Worm (Caenorhabditis elegans): ENCODE data around the gene Y37D8A.19.

The Y37D8A.19 gene

ce11 chrIII:12920810-12921209 is 8.9 kb upstream of the Y37D8A.19 start:
- TF ChIP-seq unc-130 (GFP tag; optimal IDR thresholded peaks at IDR 0.05) = no peak
- no peak for TF ChIP-seq hlh-12 (tag; optimal IDR thresholded peaks at IDR 0.05)

ce11 chrIII:12925947-12926607 is 3.6 kb upstream of the Y37D8A.19 start, which contains the start of the genes npp-25 and mrps-10:
Gene npp-25 (minus strand): TSS chrIII:12925997.
Gene mrps-10 (plus strand): TSS chrIII:12926557.
- TF ChIP-seq lin-35 (GFP tag; optimal IDR thresholded peaks at IDR 0.05) = peak in 1 of 3 experiments; percentile 2
- TF ChIP-seq attf-5 (GFP tag; optimal IDR thresholded peaks at IDR 0.05) = peak; percentile 13
- TF ChIP-seq let-607 (tag; optimal IDR thresholded peaks at IDR 0.05) = no peak
- TF ChIP-seq snpc-4 (GFP tag; optimal IDR thresholded peaks at IDR 0.05) = no peak
- no peak for TF ChIP-seq snpc-4 (tag; optimal IDR thresholded peaks at IDR 0.05)
- TF ChIP-seq attf-3 (GFP tag; conservative IDR thresholded peaks at IDR 0.05) = no peak
- no peak for TF ChIP-seq F22D6.2 (tag; optimal IDR thresholded peaks at IDR 0.05)
- no peak for TF ChIP-seq ceh-79 (tag; optimal IDR thresholded peaks at IDR 0.05)
- no peak for TF ChIP-seq K11D2.4 (GFP tag; IDR thresholded peaks at IDR 0.05)
- peak; percentile 43 for TF ChIP-seq ztf-18 (tag; optimal IDR thresholded peaks at IDR 0.05)
- peak; percentile 8 for TF ChIP-seq lsl-1 (GFP tag; optimal IDR thresholded peaks at IDR 0.05)
- no peak for TF ChIP-seq him-1 (tag; optimal IDR thresholded peaks at IDR 0.05)

DNA sequence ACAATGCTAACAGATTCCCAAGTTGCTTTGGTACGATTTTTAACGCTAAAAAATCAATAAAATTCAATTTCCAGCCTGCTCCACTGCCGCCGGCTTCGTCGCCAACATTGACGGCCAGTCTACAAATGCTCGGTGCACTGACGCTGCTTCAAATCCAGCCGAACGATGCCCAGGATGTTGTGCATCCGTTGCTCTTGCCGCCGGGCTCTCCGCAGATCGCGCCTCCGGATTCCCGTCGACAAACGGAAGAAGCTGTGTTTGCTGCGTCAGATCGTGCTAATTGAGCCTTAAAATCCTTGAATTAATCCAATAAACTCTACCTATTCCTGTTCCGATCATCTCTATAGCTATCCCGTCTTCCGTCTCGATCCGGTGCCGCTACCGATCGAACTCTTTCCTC is 1.4 kb downstream of the Y37D8A.19 start:
- no peak for TF ChIP-seq Y56A3A.18 (GFP tag; IDR thresholded peaks at IDR 0.05)
- TF ChIP-seq egrh-3 (GFP tag; IDR thresholded peaks at IDR 0.05) = peak; percentile 30; the same call in 1 of the 2 replicates
- no peak for TF ChIP-seq Y53F4B.3 (GFP tag; IDR thresholded peaks at IDR 0.05)
- no peak for TF ChIP-seq atf-7 (tag; optimal IDR thresholded peaks at IDR 0.05)
- no peak for TF ChIP-seq lin-26 (GFP tag; IDR thresholded peaks at IDR 0.05)
- TF ChIP-seq him-1 (tag; optimal IDR thresholded peaks at IDR 0.05) = no peak
- TF ChIP-seq tlf-1 (GFP tag; optimal IDR thresholded peaks at IDR 0.05) = no peak
- TF ChIP-seq unc-62 (GFP tag; optimal IDR thresholded peaks at IDR 0.05) = no peak
- no peak for TF ChIP-seq dox-1 (GFP tag; IDR thresholded peaks at IDR 0.05)
- no peak for TF ChIP-seq chd-7 (tag; optimal IDR thresholded peaks at IDR 0.05)
- no peak for TF ChIP-seq ceh-40 (GFP tag; IDR thresholded peaks at IDR 0.05)
- TF ChIP-seq ceh-58 (GFP tag; IDR thresholded peaks at IDR 0.05) = no peak
- no peak for TF ChIP-seq nfya-2 (GFP tag; IDR thresholded peaks at IDR 0.05)
- TF ChIP-seq mcd-1 (GFP tag; IDR thresholded peaks at IDR 0.05) = 0 out of 2 replicates have a peak, but pooled peaks have one; percentile 11
- TF ChIP-seq madf-6 (GFP tag; IDR thresholded peaks at IDR 0.05) = 0 out of 2 replicates have a peak, but pooled peaks have one; percentile 21
- peak; percentile 95 for TF ChIP-seq zfh-2 (GFP tag; conservative IDR thresholded peaks at IDR 0.05)

DNA sequence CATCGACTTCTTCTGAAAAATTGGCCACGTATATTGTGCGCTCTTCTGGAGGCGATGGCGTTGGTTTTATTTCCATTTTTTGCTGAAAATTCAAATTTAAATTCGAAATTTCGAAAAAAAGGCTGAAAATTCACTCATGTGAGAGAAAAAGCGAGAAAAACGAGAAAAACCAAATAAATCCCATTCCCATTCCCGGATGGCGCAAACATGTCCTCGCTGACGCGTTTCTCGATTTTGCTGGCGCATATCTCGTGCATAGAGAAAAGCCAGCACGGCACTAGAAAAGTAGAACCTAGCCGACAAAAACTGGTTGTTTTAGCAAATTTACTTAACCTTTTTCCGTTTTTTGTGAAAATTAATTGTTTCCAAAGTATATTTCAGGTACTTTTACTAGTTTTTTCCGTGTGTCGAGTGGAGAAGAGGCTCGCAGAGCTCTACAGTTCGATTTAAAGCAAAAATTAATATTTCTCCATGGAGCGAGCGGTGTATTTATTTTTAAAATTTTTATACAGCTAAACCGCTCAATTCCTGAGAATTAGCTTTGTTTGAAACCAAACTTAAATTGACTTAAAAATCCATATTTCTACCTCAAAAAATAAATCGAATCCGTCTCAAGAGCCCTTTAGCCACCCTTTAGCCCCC is 2.2 kb downstream of the Y37D8A.19 start, which contains the start of gene rbm-7:
Gene rbm-7, minus strand, starts transcription at position 82 of the 642 bp plus-strand sequence.
- TF ChIP-seq lin-26 (GFP tag; IDR thresholded peaks at IDR 0.05) (no peak), F23B12.7 (tag; optimal IDR thresholded peaks at IDR 0.05; ENCODE audit: insufficient read depth) (peak; percentile 38), dox-1 (GFP tag; IDR thresholded peaks at IDR 0.05) (peak; percentile 73), nhr-120 (GFP tag; IDR thresholded peaks at IDR 0.05) (no peak), C17E4.6 (GFP tag; IDR thresholded peaks at IDR 0.05) (no peak), hlh-12 (tag; optimal IDR thresholded peaks at IDR 0.05) (no peak), ztf-18 (tag; optimal IDR thresholded peaks at IDR 0.05) (peak; percentile 94), ZK185.1 (tag; optimal IDR thresholded peaks at IDR 0.05; ENCODE audit: poor library complexity, severe bottlenecking) (peak; percentile 29), attf-3 (GFP tag; conservative IDR thresholded peaks at IDR 0.05) (0 out of 2 replicates have a peak, but pooled peaks have one; percentile 17), egl-18 (GFP tag; IDR thresholded peaks at IDR 0.05) (no peak), nhr-27 (tag; optimal IDR thresholded peaks at IDR 0.05) (no peak), zfh-2 (GFP tag; conservative IDR thresholded peaks at IDR 0.05) (no peak), sdz-38 (tag; optimal IDR thresholded peaks at IDR 0.05) (no peak), lin-54 (GFP tag; optimal IDR thresholded peaks at IDR 0.05) (peak; percentile 71), lag-1 (GFP tag; IDR thresholded peaks at IDR 0.05) (no peak), Y79H2A.3 (GFP tag; conservative IDR thresholded peaks at IDR 0.05) (no peak), madf-8 (GFP tag; conservative IDR thresholded peaks at IDR 0.05) (peak; percentile 25; the same call in 1 of the 2 replicates), ccch-3 (GFP tag; optimal IDR thresholded peaks at IDR 0.05) (no peak), F57A8.1 (GFP tag; optimal IDR thresholded peaks at IDR 0.05) (no peak)

Data from whole organism, young adult.